Fruit fly (Drosophila melanogaster) whole organism, prepupa: ENCODE data around the gene BBS5.
A peak's percentile ranks its signal among the peaks of the same experiment; 100 is the strongest.

Experiments
- Blimp-1 ChIP-seq: fragments of 200-800 bp; sonication (Bioruptor generic); optimal IDR thresholded peaks from 3 replicates; lab custom pipeline; 2017; ENCODE audit warnings: missing biosample characterization, missing genetic modification characterization, mild to moderate bottlenecking, moderate library complexity, missing genetic modification reagents
- CG10631 ChIP-seq: fragments of 200-800 bp; sonication (Bioruptor generic); optimal IDR thresholded peaks from 2 replicates; lab custom pipeline; 2016; ENCODE audit warnings: missing biosample characterization, missing genetic modification characterization
- CG11294 ChIP-seq: fragments of 200-800 bp; sonication (Bioruptor generic); IDR thresholded peaks from 2 replicates; pipeline ENCODE4 v1.3.6; 2022; ENCODE audit warnings: missing biosample characterization, missing genetic modification characterization
- CG11762 ChIP-seq: fragments of 200-800 bp; sonication (Bioruptor generic); optimal IDR thresholded peaks from 3 replicates; lab custom pipeline; 2016; ENCODE audit warnings: missing biosample characterization, missing genetic modification characterization; ENCODE audit not compliant: insufficient read depth
- CG11902 ChIP-seq: fragments of 200-800 bp; sonication (Bioruptor generic); optimal IDR thresholded peaks from 3 replicates; lab custom pipeline; 2016; ENCODE audit warnings: missing biosample characterization, missing genetic modification characterization
- CG15336 ChIP-seq: fragments of 200-800 bp; sonication (Bioruptor generic); IDR thresholded peaks from 2 replicates; pipeline ENCODE4 v1.3.6; 2022; ENCODE audit warnings: missing biosample characterization, missing genetic modification characterization
- CG16779 ChIP-seq: fragments of 200-800 bp; sonication (Bioruptor generic); optimal IDR thresholded peaks from 3 replicates; lab custom pipeline; 2017; ENCODE audit warnings: missing biosample characterization, mild to moderate bottlenecking, missing genetic modification characterization
- CG3032 ChIP-seq: fragments of 200-800 bp; optimal IDR thresholded peaks from 2 replicates; lab custom pipeline; 2019; ENCODE audit warnings: missing biosample characterization, mild to moderate bottlenecking, missing genetic modification characterization, moderate library complexity
- CG34406 ChIP-seq: fragments of 200-800 bp; sonication (Bioruptor generic); optimal IDR thresholded peaks from 3 replicates; lab custom pipeline; 2016; ENCODE audit warnings: missing biosample characterization, missing genetic modification characterization
- CG3919 ChIP-seq: fragments of 200-800 bp; sonication (Bioruptor generic); optimal IDR thresholded peaks from 3 replicates; lab custom pipeline; 2016; ENCODE audit warnings: missing biosample characterization, missing genetic modification characterization
- CG4318 ChIP-seq: fragments of 200-800 bp; sonication (Bioruptor generic); optimal IDR thresholded peaks from 3 replicates; lab custom pipeline; 2017; ENCODE audit warnings: missing biosample characterization, mild to moderate bottlenecking, missing genetic modification characterization
- CG6163 ChIP-seq: fragments of 200-800 bp; sonication (Bioruptor generic); IDR thresholded peaks from 3 replicates; pipeline ENCODE4 v1.3.6; 2022; ENCODE audit warnings: missing biosample characterization, missing genetic modification characterization
- CG6276 ChIP-seq: fragments of 200-800 bp; sonication (Bioruptor generic); optimal IDR thresholded peaks from 2 replicates; lab custom pipeline; 2017; ENCODE audit warnings: missing biosample characterization, mild to moderate bottlenecking, missing genetic modification characterization
- CG6792 ChIP-seq: fragments of 200-800 bp; sonication (Bioruptor generic); optimal IDR thresholded peaks from 3 replicates; lab custom pipeline; 2016; ENCODE audit warnings: missing biosample characterization, missing genetic modification characterization
- CG8119 ChIP-seq: fragments of 200-800 bp; sonication (Bioruptor generic); IDR thresholded peaks from 3 replicates; pipeline ENCODE4 v1.3.6; 2022; ENCODE audit warnings: missing biosample characterization, missing genetic modification characterization
- CG8632 ChIP-seq: fragments of 200-800 bp; sonication (Bioruptor generic); optimal IDR thresholded peaks from 3 replicates; lab custom pipeline; 2016; ENCODE audit warnings: missing biosample characterization, missing genetic modification characterization
- CG9139 ChIP-seq: fragments of 200-800 bp; sonication (Bioruptor generic); optimal IDR thresholded peaks from 3 replicates; lab custom pipeline; 2017; ENCODE audit warnings: missing biosample characterization, mild to moderate bottlenecking, missing genetic modification characterization
- Eip78C ChIP-seq: fragments of 200-800 bp; sonication (Bioruptor generic); peaks from one replicate; lab custom pipeline; 2016; ENCODE audit warnings: missing biosample characterization, missing genetic modification characterization
- Ets21C ChIP-seq: fragments of 200-800 bp; sonication (Bioruptor generic); optimal IDR thresholded peaks from 3 replicates; lab custom pipeline; 2016; ENCODE audit warnings: missing biosample characterization, missing genetic modification characterization
- Ets96B ChIP-seq: fragments of 200-800 bp; optimal IDR thresholded peaks from 2 replicates; lab custom pipeline; 2019; ENCODE audit warnings: missing biosample characterization, mild to moderate bottlenecking, missing genetic modification characterization, moderate library complexity
- Gug ChIP-seq: fragments of 200-800 bp; sonication (Bioruptor generic); IDR thresholded peaks from 2 replicates; pipeline ENCODE4 v1.3.6; 2022; ENCODE audit warnings: missing biosample characterization, missing genetic modification characterization
- Hr38 ChIP-seq: sonication (Bioruptor generic); optimal IDR thresholded peaks from 2 replicates; lab custom pipeline; 2016; ENCODE audit warnings: missing biosample characterization, missing genetic modification characterization
- Hr4 ChIP-seq: fragments of 200-800 bp; sonication (Bioruptor generic); optimal IDR thresholded peaks from 3 replicates; lab custom pipeline; 2016; ENCODE audit warnings: missing biosample characterization, missing genetic modification characterization
- Lpt ChIP-seq: fragments of 200-800 bp; sonication (Bioruptor generic); optimal IDR thresholded peaks from 3 replicates; lab custom pipeline; 2016; ENCODE audit warnings: missing biosample characterization, missing genetic modification characterization
- Met ChIP-seq: fragments of 200-800 bp; sonication (Bioruptor generic); optimal IDR thresholded peaks from 3 replicates; lab custom pipeline; 2016; ENCODE audit warnings: missing biosample characterization, missing genetic modification characterization
- OdsH ChIP-seq: fragments of 200-800 bp; sonication (Bioruptor generic); optimal IDR thresholded peaks from 3 replicates; lab custom pipeline; 2016; ENCODE audit warnings: missing biosample characterization, missing genetic modification characterization
- Smox ChIP-seq: fragments of 200-800 bp; sonication (Bioruptor generic); optimal IDR thresholded peaks from 3 replicates; lab custom pipeline; 2016; ENCODE audit warnings: missing biosample characterization, missing genetic modification characterization
- Sox14 ChIP-seq: fragments of 200-800 bp; sonication (Bioruptor generic); optimal IDR thresholded peaks from 3 replicates; lab custom pipeline; 2016; ENCODE audit warnings: missing biosample characterization, missing genetic modification characterization
- Sox15 ChIP-seq: fragments of 200-800 bp; sonication (Bioruptor generic); optimal IDR thresholded peaks from 3 replicates; lab custom pipeline; 2016; ENCODE audit warnings: missing biosample characterization, missing genetic modification characterization
- achi ChIP-seq: fragments of 200-800 bp; sonication (Bioruptor generic); optimal IDR thresholded peaks from 3 replicates; lab custom pipeline; 2016; ENCODE audit warnings: missing biosample characterization, missing genetic modification characterization
- acj6 ChIP-seq: fragments of 200-800 bp; sonication (Bioruptor generic); optimal IDR thresholded peaks from 3 replicates; lab custom pipeline; 2016; ENCODE audit warnings: missing biosample characterization, missing genetic modification characterization
- cyc ChIP-seq: fragments of 200-800 bp; sonication (Bioruptor generic); optimal IDR thresholded peaks from 3 replicates; lab custom pipeline; 2016; ENCODE audit warnings: missing biosample characterization, missing genetic modification characterization
- dac ChIP-seq: fragments of 200-800 bp; sonication (Bioruptor generic); optimal IDR thresholded peaks from 2 replicates; lab custom pipeline; 2017; ENCODE audit warnings: missing biosample characterization, mild to moderate bottlenecking, missing genetic modification characterization
- esn ChIP-seq: fragments of 200-800 bp; sonication (Bioruptor generic); optimal IDR thresholded peaks from 2 replicates; lab custom pipeline; 2016; ENCODE audit warnings: missing biosample characterization, mild to moderate bottlenecking, missing genetic modification characterization, moderate library complexity
- fkh ChIP-seq: fragments of 200-800 bp; sonication (Bioruptor generic); optimal IDR thresholded peaks from 3 replicates; lab custom pipeline; 2017; ENCODE audit warnings: missing biosample characterization, mild to moderate bottlenecking, missing genetic modification characterization, moderate library complexity
- lz ChIP-seq: fragments of 200-800 bp; sonication (Bioruptor generic); optimal IDR thresholded peaks from 3 replicates; lab custom pipeline; 2016; ENCODE audit warnings: missing biosample characterization, missing genetic modification characterization
- net ChIP-seq: fragments of 200-800 bp; sonication (Bioruptor generic); optimal IDR thresholded peaks from 3 replicates; lab custom pipeline; 2016; ENCODE audit warnings: missing biosample characterization, missing genetic modification characterization
- salr ChIP-seq, 2 experiments: fragments of 200-800 bp; sonication (Bioruptor generic); optimal IDR thresholded peaks; 3 replicates each; lab custom pipeline; 2016 to 2018; ENCODE audit warnings: missing biosample characterization in 2 of 2, missing genetic modification characterization in 2 of 2, mild to moderate bottlenecking in 1 of 2
- ss ChIP-seq, 2 experiments: fragments of 200-800 bp; sonication (Bioruptor generic); optimal IDR thresholded peaks; 2 replicates in 1 of 2; 3 replicates in 1 of 2; lab custom pipeline; 2017 to 2018; ENCODE audit warnings: mild to moderate bottlenecking in 2 of 2, missing biosample characterization in 2 of 2, missing genetic modification characterization in 2 of 2, moderate library complexity in 1 of 2
- svp ChIP-seq: fragments of 200-800 bp; sonication (Bioruptor generic); peaks from one replicate; lab custom pipeline; 2016; ENCODE audit warnings: missing biosample characterization, missing genetic modification characterization
- topi ChIP-seq: fragments of 200-800 bp; sonication (Bioruptor generic); optimal IDR thresholded peaks from 3 replicates; lab custom pipeline; 2016; ENCODE audit warnings: missing biosample characterization, missing genetic modification characterization
- vri ChIP-seq: fragments of 200-800 bp; sonication (Bioruptor generic); optimal IDR thresholded peaks from 3 replicates; lab custom pipeline; 2016; ENCODE audit warnings: missing biosample characterization, mild to moderate bottlenecking, missing genetic modification characterization

BBS5 gene

dm6 chr3R:4797585-4797984 is 18.5 kb upstream of the BBS5 start:
- no peak for TF ChIP-seq svp
- TF ChIP-seq CG6276 (GFP tag; lab: Kevin White, UChicago), result no peak
- TF ChIP-seq Gug (GFP tag; lab: Robert Waterston, UW), result no peak
- no peak for TF ChIP-seq CG4318 (GFP tag; lab: Kevin White, UChicago)
- no peak for TF ChIP-seq OdsH (GFP tag; lab: Kevin White, UChicago)
- no peak for TF ChIP-seq CG10631 (GFP tag; lab: Kevin White, UChicago)
- TF ChIP-seq Eip78C (GFP tag; lab: Kevin White, UChicago), result no peak
- no peak for TF ChIP-seq esn (GFP tag; lab: Kevin White, UChicago)
- TF ChIP-seq CG6163 (GFP tag; lab: Robert Waterston, UW), result no peak
- TF ChIP-seq CG15336 (GFP tag; lab: Robert Waterston, UW), result no peak
- no peak for TF ChIP-seq CG11902 (GFP tag; lab: Kevin White, UChicago)

- TF ChIP-seq Ets21C (GFP tag; lab: Kevin White, UChicago) (no peak), CG8119 (GFP tag; lab: Robert Waterston, UW) (no peak), cyc (GFP tag; lab: Kevin White, UChicago) (no peak), topi (GFP tag; lab: Kevin White, UChicago) (no peak), Blimp-1 (GFP tag; lab: Kevin White, UChicago) (no peak), CG11762 (GFP tag; lab: Kevin White, UChicago) (no peak), CG6792 (GFP tag; lab: Kevin White, UChicago) (no peak), OdsH (GFP tag; lab: Kevin White, UChicago) (no peak), CG8632 (GFP tag; lab: Kevin White, UChicago) (no peak), Sox14 (GFP tag; lab: Kevin White, UChicago) (no peak), dac (GFP tag; lab: Kevin White, UChicago) (no peak), vri (GFP tag; lab: Kevin White, UChicago) (no peak), Gug (GFP tag; lab: Robert Waterston, UW) (no peak), acj6 (GFP tag; lab: Kevin White, UChicago) (no peak), lz (no peak)
Observed at dm6 chr3R:4798025-4798424, 18.1 kb upstream of the BBS5 start.

dm6 chr3R:4804126-4804649 is 11.9 kb upstream of the BBS5 start:
- TF ChIP-seq achi (GFP tag; lab: Kevin White, UChicago) (no peak), svp (no peak), CG9139 (GFP tag; lab: Kevin White, UChicago) (no peak), topi (GFP tag; lab: Kevin White, UChicago) (no peak), CG3032 (no peak), net (GFP tag; lab: Kevin White, UChicago) (no peak), CG16779 (tag; lab: Kevin White, UChicago) (peak; percentile 1), Sox15 (GFP tag; lab: Kevin White, UChicago) (no peak), Eip78C (GFP tag; lab: Kevin White, UChicago) (peak; percentile 64), CG8119 (GFP tag; lab: Robert Waterston, UW) (peak; percentile 30; the same call in 1 of the 3 replicates), Hr4 (GFP tag; lab: Kevin White, UChicago) (peak; percentile 11), fkh (GFP tag; lab: Kevin White, UChicago) (no peak), CG8632 (GFP tag; lab: Kevin White, UChicago) (no peak), ss (GFP tag; optimal IDR thresholded peaks at IDR 0.05; lab: Kevin White, UChicago) (peak in 1 of 2 experiments; percentile 24)

DNA sequence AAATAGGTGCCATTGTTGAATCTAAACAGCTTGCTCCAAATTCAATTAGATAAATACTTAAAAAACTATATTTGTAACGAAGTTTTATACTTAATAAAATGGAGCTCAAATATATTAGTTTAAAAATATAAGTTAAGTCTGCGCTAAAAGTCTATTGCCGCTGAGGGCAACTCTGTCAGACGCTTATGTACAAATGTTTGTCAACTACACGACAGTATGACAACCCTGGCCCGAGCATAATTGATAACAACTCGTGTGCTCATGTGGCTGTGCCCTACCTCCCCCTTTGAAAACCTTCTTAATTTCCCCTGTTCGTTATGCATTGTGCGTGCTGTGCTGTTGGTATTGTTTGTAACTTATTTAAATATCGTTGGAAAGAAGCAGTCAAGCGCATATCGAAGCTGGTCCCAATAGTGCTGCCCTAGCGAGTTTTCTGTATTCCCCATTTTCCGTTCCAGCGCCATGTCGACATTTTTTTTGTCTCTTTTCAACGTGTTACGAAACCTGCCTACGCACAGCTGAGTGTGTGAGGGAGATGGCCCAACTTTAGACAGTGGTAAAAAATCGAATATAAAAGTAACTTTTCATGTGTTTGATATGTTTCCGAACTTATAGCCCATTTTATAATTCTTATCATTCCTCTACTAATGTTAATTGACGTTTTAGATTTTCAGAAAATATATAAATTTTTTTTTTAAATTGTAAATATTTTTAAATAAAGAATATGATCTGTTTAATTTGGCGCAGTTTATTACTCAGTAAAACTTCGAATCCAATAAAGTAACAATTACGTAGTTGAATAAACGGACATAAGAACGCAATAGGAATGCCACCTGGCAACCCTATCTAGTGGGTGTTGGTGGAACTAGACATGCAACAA is 11.1 kb upstream of the BBS5 start:
- TF ChIP-seq salr (GFP tag; optimal IDR thresholded peaks at IDR 0.05; lab: Kevin White, UChicago) (peak in 1 of 2 experiments; percentile 10), Sox15 (GFP tag; lab: Kevin White, UChicago) (no peak), Smox (no peak), acj6 (GFP tag; lab: Kevin White, UChicago) (peak; percentile 32), CG11294 (GFP tag; lab: Robert Waterston, UW) (no peak), Met (GFP tag; lab: Kevin White, UChicago) (no peak), net (GFP tag; lab: Kevin White, UChicago) (peak; percentile 2), Ets96B (tag; lab: Kevin White, UChicago) (peak; percentile 20), CG8119 (GFP tag; lab: Robert Waterston, UW) (peak; percentile 56), esn (GFP tag; lab: Kevin White, UChicago) (no peak), Lpt (no peak), CG34406 (GFP tag; lab: Kevin White, UChicago) (no peak), CG3919 (GFP tag; lab: Kevin White, UChicago) (peak; percentile 12), CG8632 (GFP tag; lab: Kevin White, UChicago) (no peak), svp (no peak), CG3032 (peak; percentile 45), CG15336 (GFP tag; lab: Robert Waterston, UW) (peak; percentile 54), CG9139 (GFP tag; lab: Kevin White, UChicago) (no peak), Hr38 (GFP tag; lab: Kevin White, UChicago) (no peak)
